Worm (Caenorhabditis elegans): ENCODE data around the gene E02C12.12.

DNA sequence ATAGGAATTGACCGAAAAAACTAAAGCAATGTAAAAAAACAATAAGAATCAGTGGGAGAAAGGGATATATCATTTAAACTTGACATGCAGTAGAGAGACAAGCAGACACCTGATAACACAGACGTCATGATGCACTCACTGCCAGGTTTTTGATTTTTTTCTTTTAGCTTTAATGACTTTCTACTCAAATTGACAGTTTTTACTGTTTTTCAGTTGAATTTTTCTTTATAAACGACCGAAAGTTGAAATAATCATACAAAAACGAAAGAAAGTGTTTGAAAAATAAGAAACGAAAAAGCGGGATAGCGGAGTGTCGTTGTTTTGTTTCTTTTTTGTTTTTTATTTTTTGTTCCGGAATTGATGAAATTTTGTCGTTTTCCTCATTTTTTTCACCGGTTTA, 47.9 kb downstream of the E02C12.12 start, which contains the start of gene ucp-4:
- TF ChIP-seq med-1 (GFP tag; optimal IDR thresholded peaks at IDR 0.05; ENCODE audit: insufficient read depth) (no peak), ref-1 (GFP tag; conservative IDR thresholded peaks at IDR 0.05) (no peak), klf-2 (GFP tag; conservative IDR thresholded peaks at IDR 0.05) (no peak), flt-1 (GFP tag; IDR thresholded peaks at IDR 0.05) (no peak), ztf-29 (GFP tag; IDR thresholded peaks at IDR 0.05) (0 out of 2 replicates have a peak, but pooled peaks have one; percentile 3), ztf-23 (GFP tag; IDR thresholded peaks at IDR 0.05) (no peak)
